Fruit fly (Drosophila melanogaster) whole organism, embryonic: ENCODE results near the gene Rbp4.

Experiments used
- Bgb ChIP-seq: fragments of 200-800 bp; sonication (Bioruptor generic); IDR thresholded peaks from 2 replicates; pipeline ENCODE4 v1.3.6; 2022; ENCODE audit warnings: missing biosample characterization, missing genetic modification characterization; ENCODE audit not compliant: partially characterized antibody
- Blimp-1 ChIP-seq: fragments of 200-800 bp; sonication (Bioruptor generic); optimal IDR thresholded peaks from 3 replicates; lab custom pipeline; 2018; ENCODE audit warnings: missing biosample characterization, missing genetic modification characterization, mild to moderate bottlenecking, moderate library complexity, missing genetic modification reagents
- CG6689 ChIP-seq: fragments of 200-800 bp; sonication (Bioruptor generic); IDR thresholded peaks from 2 replicates; pipeline ENCODE4 v1.3.6; 2022; ENCODE audit warnings: missing biosample characterization, missing genetic modification characterization
- PHDP ChIP-seq: fragments of 200-800 bp; sonication (Bioruptor generic); optimal IDR thresholded peaks from 3 replicates; lab custom pipeline; 2018; ENCODE audit warnings: missing biosample characterization, mild to moderate bottlenecking, missing genetic modification characterization, moderate library complexity
- YL-1 ChIP-seq: fragments of 200-800 bp; sonication (Bioruptor generic); optimal IDR thresholded peaks from 3 replicates; lab custom pipeline; 2017; ENCODE audit warnings: missing biosample characterization, mild to moderate bottlenecking, missing genetic modification characterization
- kah ChIP-seq: fragments of 200-800 bp; sonication (Bioruptor generic); optimal IDR thresholded peaks from 2 replicates; lab custom pipeline; 2018; ENCODE audit warnings: missing biosample characterization, mild to moderate bottlenecking, missing genetic modification characterization
- prd ChIP-seq, 3 experiments: fragments of >200 bp in 2 of 3; fragments of 200-800 bp in 1 of 3; sonication (Bioruptor generic) in 1 of 3; optimal IDR thresholded peaks in 2 of 3; IDR thresholded peaks in 1 of 3; 2 replicates in 2 of 3; 3 replicates in 1 of 3; pipeline versions ENCODE4 v1.3.6 to Lab custom; 2017 to 2022; ENCODE audit warnings: missing biosample characterization in 1 of 3, missing genetic modification characterization in 1 of 3
- usp ChIP-seq: fragments of >200 bp; optimal IDR thresholded peaks from 2 replicates; lab custom pipeline; 2017; ENCODE audit warnings: missing biosample characterization, missing genetic modification characterization

dm6 chr3R:13705292-13705885 lies 49.2 kb upstream of the Rbp4 start, which contains the start of gene Adgf-D:
- TF ChIP-seq usp (GFP tag; lab: Kevin White, UChicago) (no peak), prd (optimal IDR thresholded peaks at IDR 0.05; lab: Kevin White, UChicago) (no peak), prd (GFP tag; IDR thresholded peaks at IDR 0.05; lab: Robert Waterston, UW) (peak; percentile 34; the same call in 1 of the 3 replicates), YL-1 (GFP tag; lab: Kevin White, UChicago) (no peak), kah (GFP tag; lab: Kevin White, UChicago) (no peak), Blimp-1 (GFP tag; lab: Kevin White, UChicago) (no peak), CG6689 (no peak), Bgb (GFP tag; lab: Robert Waterston, UW) (no peak), PHDP (no peak)
